Fruit fly (Drosophila melanogaster) Kc167 (cell line): ENCODE measurements around the gene SIFaR.

Experiments used
- Myc ChIP-seq: fragments of >200 bp; optimal IDR thresholded peaks from 2 replicates; lab custom pipeline; 2017; ENCODE audit warnings: missing external identifiers
- Sin3A ChIP-seq: fragments of >200 bp; optimal IDR thresholded peaks from 2 replicates; lab custom pipeline; 2018; ENCODE audit warnings: missing external identifiers
- h ChIP-seq: fragments of >200 bp; optimal IDR thresholded peaks from 3 replicates; lab custom pipeline; 2018; ENCODE audit warnings: missing external identifiers
- insv ChIP-seq: fragments of >200 bp; optimal IDR thresholded peaks from 3 replicates; lab custom pipeline; 2018; ENCODE audit warnings: missing external identifiers
- psq ChIP-seq: fragments of >200 bp; optimal IDR thresholded peaks from 2 replicates; lab custom pipeline; 2017; ENCODE audit warnings: missing external identifiers
- ttk ChIP-seq: sonication (Bioruptor generic); optimal IDR thresholded peaks from 2 replicates; lab custom pipeline; 2017; ENCODE audit warnings: missing external identifiers

- TF ChIP-seq insv (lab: Kevin White, UChicago), result no peak
- TF ChIP-seq h (lab: Kevin White, UChicago), result no peak
- TF ChIP-seq Sin3A (lab: Kevin White, UChicago), result no peak
- TF ChIP-seq psq (lab: Kevin White, UChicago), result no peak
- TF ChIP-seq ttk, result no peak
- no peak for TF ChIP-seq Myc (lab: Kevin White, UChicago)
Observed at dm6 chr3R:21260795-21261194, 33.0 kb downstream of the SIFaR start.
